Worm (Caenorhabditis elegans): ENCODE data around the gene K09A9.8.

ce11 chrX:15597077-15597476 is at the start of gene K09A9.8:
- no peak for TF ChIP-seq nhr-23 (tag; optimal IDR thresholded peaks at IDR 0.05)
- no peak for TF ChIP-seq skn-1 (tag; optimal IDR thresholded peaks at IDR 0.05)
- TF ChIP-seq egl-5 (tag; optimal IDR thresholded peaks at IDR 0.05): no peak
- no peak for TF ChIP-seq nhr-67 (tag; optimal IDR thresholded peaks at IDR 0.05)
- no peak for TF ChIP-seq unc-62 (GFP tag; optimal IDR thresholded peaks at IDR 0.05)
- TF ChIP-seq elt-1 (tag; optimal IDR thresholded peaks at IDR 0.05): no peak
- TF ChIP-seq nhr-12 (tag; optimal IDR thresholded peaks at IDR 0.05): no peak
- TF ChIP-seq nfya-1 (tag; optimal IDR thresholded peaks at IDR 0.05; ENCODE audit: insufficient read depth): no peak
- no peak for TF ChIP-seq aly-2 (tag; optimal IDR thresholded peaks at IDR 0.05)
- TF ChIP-seq jun-1 (tag; optimal IDR thresholded peaks at IDR 0.05): no peak
- no peak for TF ChIP-seq pqm-1 (tag; optimal IDR thresholded peaks at IDR 0.05)
